Fruit fly (Drosophila melanogaster) whole organism, embryonic: ENCODE results near the gene natalisin.

ENCODE experiments used
- CG17568 ChIP-seq: fragments of 200-800 bp; sonication (Bioruptor generic); optimal IDR thresholded peaks from 2 replicates; lab custom pipeline; 2018; ENCODE audit warnings: missing biosample characterization, mild to moderate bottlenecking, missing genetic modification characterization, moderate library complexity
- CG33557 ChIP-seq: fragments of 200-800 bp; sonication (Bioruptor generic); optimal IDR thresholded peaks from 2 replicates; lab custom pipeline; 2019; ENCODE audit warnings: missing biosample characterization, mild to moderate bottlenecking, missing genetic modification characterization, moderate library complexity
- CG43689 ChIP-seq: fragments of 200-800 bp; sonication (Bioruptor generic); IDR thresholded peaks from 2 replicates; pipeline ENCODE4 v1.3.6; 2022; ENCODE audit warnings: missing biosample characterization, missing genetic modification characterization
- GATAe ChIP-seq: fragments of 200-800 bp; sonication (Bioruptor generic); conservative IDR thresholded peaks from 2 replicates; pipeline ENCODE4 v1.3.6; 2022; ENCODE audit warnings: missing biosample characterization, missing genetic modification characterization
- Rfx ChIP-seq: fragments of 200-800 bp; sonication (Bioruptor generic); IDR thresholded peaks from 2 replicates; pipeline ENCODE4 v1.3.6; 2022; ENCODE audit warnings: missing biosample characterization, missing genetic modification characterization
- cg ChIP-seq: fragments of 200-800 bp; sonication (Bioruptor generic); optimal IDR thresholded peaks from 3 replicates; lab custom pipeline; 2019; ENCODE audit warnings: missing biosample characterization, mild to moderate bottlenecking, missing genetic modification characterization, moderate library complexity
- da ChIP-seq: fragments of 200-800 bp; sonication (Bioruptor generic); optimal IDR thresholded peaks from 2 replicates; lab custom pipeline; 2016; ENCODE audit warnings: missing biosample characterization, missing genetic modification characterization
- lbe ChIP-seq: fragments of 200-800 bp; sonication (Bioruptor generic); optimal IDR thresholded peaks from 2 replicates; lab custom pipeline; 2016; ENCODE audit warnings: missing biosample characterization, mild to moderate bottlenecking, missing genetic modification characterization
- sc ChIP-seq, 3 experiments: fragments of >200 bp in 2 of 3; fragments of 200-800 bp in 1 of 3; sonication (Bioruptor generic) in 1 of 3; optimal IDR thresholded peaks; 2 replicates in 2 of 3; 3 replicates in 1 of 3; lab custom pipeline; 2017; ENCODE audit warnings: mild to moderate bottlenecking in 1 of 3, missing biosample characterization in 1 of 3, missing genetic modification characterization in 1 of 3, missing genetic modification reagents in 1 of 3

DNA sequence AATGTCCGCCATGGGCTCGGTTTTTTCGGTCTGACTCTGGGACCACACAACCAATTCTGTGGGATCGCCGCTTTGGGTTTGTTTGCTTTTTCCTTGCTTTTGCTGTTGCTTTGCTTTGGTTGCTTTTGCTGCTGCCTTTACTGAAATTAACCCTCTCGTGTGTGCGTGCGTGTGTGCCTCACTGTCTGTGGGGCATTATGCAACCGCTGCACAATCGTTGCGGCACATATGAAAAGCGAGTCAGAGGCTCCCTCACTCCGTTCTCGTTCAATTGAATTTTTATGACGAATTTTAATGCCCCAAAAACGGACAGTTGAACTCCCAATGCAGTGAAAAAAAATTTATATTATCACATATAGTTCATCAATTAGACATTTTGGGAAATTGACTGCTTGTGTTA is 40.1 kb downstream of the natalisin start:
- TF ChIP-seq CG33557 (no peak), Rfx (GFP tag; lab: Robert Waterston, UW) (no peak), CG17568 (GFP tag; lab: Kevin White, UChicago) (no peak), lbe (GFP tag; lab: Kevin White, UChicago) (no peak), cg (GFP tag; lab: Kevin White, UChicago) (no peak), CG43689 (GFP tag; lab: Robert Waterston, UW) (no peak), sc (optimal IDR thresholded peaks at IDR 0.05; lab: Kevin White, UChicago) (no peak), sc (GFP tag; optimal IDR thresholded peaks at IDR 0.05; lab: Kevin White, UChicago) (no peak), GATAe (no peak), da (GFP tag; lab: Kevin White, UChicago) (no peak)
